Fruit fly (Drosophila melanogaster) whole organism, embryonic: Measurements from ENCODE around the gene Hacd1.

Experiments
- Awh ChIP-seq: fragments of 200-800 bp; sonication (Bioruptor generic); IDR thresholded peaks from 2 replicates; pipeline ENCODE4, ENCODE4 v1.3.6; 2022; ENCODE audit warnings: missing biosample characterization, missing genetic modification characterization
- B-H2 ChIP-seq: fragments of 200-800 bp; sonication (Bioruptor generic); optimal IDR thresholded peaks from 2 replicates; lab custom pipeline; 2018; ENCODE audit warnings: missing biosample characterization, mild to moderate bottlenecking, missing genetic modification characterization
- CG10267 ChIP-seq: fragments of 200-800 bp; sonication (Bioruptor generic); optimal IDR thresholded peaks from 2 replicates; lab custom pipeline; 2018; ENCODE audit warnings: missing biosample characterization, mild to moderate bottlenecking, missing genetic modification characterization, moderate library complexity
- CG10959 ChIP-seq: fragments of 200-800 bp; sonication (Bioruptor generic); IDR thresholded peaks from 2 replicates; pipeline ENCODE4 v1.3.6; 2022; ENCODE audit warnings: missing biosample characterization, missing genetic modification characterization
- CG11696 ChIP-seq: fragments of 200-800 bp; sonication (Bioruptor generic); IDR thresholded peaks from 2 replicates; pipeline ENCODE4 v1.3.6; 2022; ENCODE audit warnings: missing biosample characterization, missing genetic modification characterization
- CG12219 ChIP-seq: fragments of 200-800 bp; sonication (Bioruptor generic); optimal IDR thresholded peaks from 3 replicates; lab custom pipeline; 2018; ENCODE audit warnings: missing biosample characterization, mild to moderate bottlenecking, missing genetic modification characterization
- CG12659 ChIP-seq: fragments of 200-800 bp; sonication (Bioruptor generic); optimal IDR thresholded peaks from 3 replicates; lab custom pipeline; 2017; ENCODE audit warnings: mild to moderate bottlenecking, missing biosample characterization, missing genetic modification reagents, missing genetic modification characterization
- CG16779 ChIP-seq: fragments of 200-800 bp; sonication (Bioruptor generic); IDR thresholded peaks from 2 replicates; pipeline ENCODE4 v1.3.6; 2022; ENCODE audit warnings: missing biosample characterization, missing genetic modification characterization
- CG17802 ChIP-seq: fragments of 200-800 bp; sonication (Bioruptor generic); optimal IDR thresholded peaks from 2 replicates; lab custom pipeline; 2018; ENCODE audit warnings: missing biosample characterization, mild to moderate bottlenecking, missing genetic modification characterization, moderate library complexity
- CG17912 ChIP-seq: fragments of 200-800 bp; sonication (Bioruptor generic); optimal IDR thresholded peaks from 2 replicates; lab custom pipeline; 2018; ENCODE audit warnings: missing biosample characterization, mild to moderate bottlenecking, missing genetic modification characterization
- CG3726 ChIP-seq: fragments of 200-800 bp; sonication (Bioruptor generic); IDR thresholded peaks from 3 replicates; pipeline ENCODE4, ENCODE4 v1.3.6; 2022; ENCODE audit warnings: missing biosample characterization, missing genetic modification characterization
- CG42726 ChIP-seq: fragments of 200-800 bp; sonication (Bioruptor generic); IDR thresholded peaks from 2 replicates; pipeline ENCODE4 v1.3.6; 2022; ENCODE audit warnings: missing biosample characterization, missing genetic modification characterization; ENCODE audit not compliant: partially characterized antibody
- CG7786 ChIP-seq: fragments of 200-800 bp; sonication (Bioruptor generic); optimal IDR thresholded peaks from 2 replicates; lab custom pipeline; 2016; ENCODE audit warnings: missing biosample characterization, missing genetic modification characterization
- CG9609 ChIP-seq: fragments of 200-800 bp; sonication (Bioruptor generic); optimal IDR thresholded peaks from 3 replicates; lab custom pipeline; 2016; ENCODE audit warnings: missing biosample characterization, missing genetic modification characterization
- Dip3 ChIP-seq: fragments of 200-800 bp; sonication (Bioruptor generic); optimal IDR thresholded peaks from 3 replicates; lab custom pipeline; 2016; ENCODE audit warnings: missing biosample characterization, missing genetic modification characterization
- Dref ChIP-seq: fragments of 200-800 bp; sonication (Bioruptor generic); IDR thresholded peaks from 2 replicates; pipeline ENCODE4 v1.3.6; 2022; ENCODE audit warnings: missing biosample characterization, missing genetic modification characterization
- E2f2 ChIP-seq: fragments of 200-800 bp; sonication (Bioruptor generic); IDR thresholded peaks from 2 replicates; pipeline ENCODE4 v1.3.6; 2022; ENCODE audit warnings: missing biosample characterization, missing genetic modification characterization
- Ets97D ChIP-seq: fragments of 200-800 bp; sonication (Bioruptor generic); optimal IDR thresholded peaks from 3 replicates; lab custom pipeline; 2016; ENCODE audit warnings: missing biosample characterization, missing genetic modification characterization
- HLH4C ChIP-seq: fragments of 200-800 bp; sonication (Bioruptor generic); IDR thresholded peaks from 3 replicates; pipeline ENCODE4 v1.3.6; 2022; ENCODE audit warnings: missing biosample characterization, missing genetic modification characterization; ENCODE audit not compliant: partially characterized antibody
- MTF-1 ChIP-seq: fragments of 200-800 bp; sonication (Bioruptor generic); optimal IDR thresholded peaks from 2 replicates; lab custom pipeline; 2018; ENCODE audit warnings: missing biosample characterization, mild to moderate bottlenecking, missing genetic modification characterization, borderline replicate concordance
- Neu2 ChIP-seq: fragments of 200-800 bp; sonication (Bioruptor generic); optimal IDR thresholded peaks from 3 replicates; lab custom pipeline; 2016; ENCODE audit warnings: missing biosample characterization, missing genetic modification characterization, borderline replicate concordance
- Nf-YB ChIP-seq: fragments of 200-800 bp; sonication (Bioruptor generic); optimal IDR thresholded peaks from 3 replicates; lab custom pipeline; 2019; ENCODE audit warnings: missing biosample characterization, mild to moderate bottlenecking, missing genetic modification characterization, moderate library complexity
- Pdp1 ChIP-seq, 2 experiments: fragments of 200-800 bp; sonication (Bioruptor generic); optimal IDR thresholded peaks; 3 replicates each; lab custom pipeline; 2016; ENCODE audit warnings: missing biosample characterization in 2 of 2, missing genetic modification characterization in 2 of 2, mild to moderate bottlenecking in 1 of 2, moderate library complexity in 1 of 2
- Poxn ChIP-seq: fragments of 200-800 bp; sonication (Bioruptor generic); IDR thresholded peaks from 2 replicates; pipeline ENCODE4 v1.3.6; 2022; ENCODE audit warnings: missing biosample characterization, missing genetic modification characterization
- Side ChIP-seq: fragments of 200-800 bp; sonication (Bioruptor generic); optimal IDR thresholded peaks from 2 replicates; lab custom pipeline; 2016; ENCODE audit warnings: missing biosample characterization, missing genetic modification characterization
- Spps ChIP-seq: fragments of 200-800 bp; sonication (Bioruptor generic); optimal IDR thresholded peaks from 2 replicates; lab custom pipeline; 2018; ENCODE audit warnings: missing biosample characterization, mild to moderate bottlenecking, missing genetic modification characterization
- Taf1 ChIP-seq: fragments of 200-800 bp; sonication (Bioruptor generic); IDR thresholded peaks from 2 replicates; pipeline ENCODE4 v1.3.6; 2022; ENCODE audit warnings: missing biosample characterization, missing genetic modification characterization
- Vsx1 ChIP-seq: fragments of 200-800 bp; sonication (Bioruptor generic); optimal IDR thresholded peaks from 2 replicates; lab custom pipeline; 2017; ENCODE audit warnings: missing biosample characterization, mild to moderate bottlenecking, missing genetic modification characterization, missing genetic modification reagents
- Xrp1 ChIP-seq: fragments of 200-800 bp; sonication (Bioruptor generic); IDR thresholded peaks from 2 replicates; pipeline ENCODE4 v1.3.6; 2022; ENCODE audit warnings: missing biosample characterization, missing genetic modification characterization
- cato ChIP-seq: fragments of 200-800 bp; sonication (Bioruptor generic); optimal IDR thresholded peaks from 2 replicates; lab custom pipeline; 2016; ENCODE audit warnings: missing biosample characterization, missing genetic modification characterization, borderline replicate concordance
- chif ChIP-seq, 2 experiments: fragments of 200-800 bp; sonication (Bioruptor generic); optimal IDR thresholded peaks; 3 replicates each; lab custom pipeline; 2016; ENCODE audit warnings: missing biosample characterization in 2 of 2, missing genetic modification characterization in 2 of 2
- chm ChIP-seq: fragments of 200-800 bp; sonication (Bioruptor generic); IDR thresholded peaks from 2 replicates; pipeline ENCODE4 v1.3.6; 2022; ENCODE audit warnings: missing biosample characterization, missing genetic modification characterization
- ci ChIP-seq: fragments of 200-800 bp; sonication (Bioruptor generic); IDR thresholded peaks from 3 replicates; pipeline ENCODE4 v1.3.6; 2022; ENCODE audit warnings: missing biosample characterization, missing genetic modification characterization
- cwo ChIP-seq: fragments of 200-800 bp; sonication (Bioruptor generic); optimal IDR thresholded peaks from 3 replicates; lab custom pipeline; 2017; ENCODE audit warnings: missing biosample characterization, missing genetic modification characterization, mild to moderate bottlenecking, moderate library complexity, missing genetic modification reagents
- ems ChIP-seq: fragments of 200-800 bp; sonication (Bioruptor generic); optimal IDR thresholded peaks from 3 replicates; lab custom pipeline; 2016; ENCODE audit warnings: missing biosample characterization, missing genetic modification characterization
- esg ChIP-seq: fragments of 200-800 bp; sonication (Bioruptor generic); conservative IDR thresholded peaks from 2 replicates; pipeline ENCODE4 v1.3.6; 2022; ENCODE audit warnings: missing biosample characterization, missing genetic modification characterization
- gem ChIP-seq: fragments of 200-800 bp; sonication (Bioruptor generic); optimal IDR thresholded peaks from 2 replicates; lab custom pipeline; 2019; ENCODE audit warnings: missing biosample characterization, mild to moderate bottlenecking, missing genetic modification characterization, moderate library complexity
- grn ChIP-seq: fragments of 200-800 bp; sonication (Bioruptor generic); optimal IDR thresholded peaks from 3 replicates; lab custom pipeline; 2017; ENCODE audit warnings: missing biosample characterization, missing genetic modification characterization
- klu ChIP-seq: fragments of 200-800 bp; sonication (Bioruptor generic); IDR thresholded peaks from 2 replicates; pipeline ENCODE4 v1.3.6; 2022; ENCODE audit warnings: missing biosample characterization, missing genetic modification characterization
- lola ChIP-seq, 3 experiments: fragments of >200 bp in 2 of 3; fragments of 200-800 bp in 1 of 3; sonication (Bioruptor generic) in 1 of 3; optimal IDR thresholded peaks; 2 replicates each; lab custom pipeline; 2017 to 2019; ENCODE audit warnings: missing biosample characterization in 3 of 3, missing genetic modification characterization in 3 of 3, mild to moderate bottlenecking in 1 of 3, moderate library complexity in 1 of 3
- mirr ChIP-seq: fragments of 200-800 bp; sonication (Bioruptor generic); optimal IDR thresholded peaks from 3 replicates; lab custom pipeline; 2018; ENCODE audit warnings: missing biosample characterization, mild to moderate bottlenecking, missing genetic modification characterization
- onecut ChIP-seq: fragments of 200-800 bp; sonication (Bioruptor generic); IDR thresholded peaks from 2 replicates; pipeline ENCODE4 v1.3.6; 2022; ENCODE audit warnings: missing biosample characterization, missing genetic modification characterization
- phol ChIP-seq: fragments of 200-800 bp; sonication (Bioruptor generic); optimal IDR thresholded peaks from 3 replicates; lab custom pipeline; 2018; ENCODE audit warnings: missing biosample characterization, mild to moderate bottlenecking, missing genetic modification characterization, moderate library complexity
- run ChIP-seq: fragments of 200-800 bp; sonication (Bioruptor generic); optimal IDR thresholded peaks from 3 replicates; lab custom pipeline; 2018; ENCODE audit warnings: missing biosample characterization, mild to moderate bottlenecking, missing genetic modification characterization
- salm ChIP-seq: fragments of 200-800 bp; sonication (Bioruptor generic); optimal IDR thresholded peaks from 2 replicates; lab custom pipeline; 2018; ENCODE audit warnings: missing biosample characterization, mild to moderate bottlenecking, missing genetic modification characterization
- scrt ChIP-seq: fragments of 200-800 bp; sonication (Bioruptor generic); optimal IDR thresholded peaks from 2 replicates; lab custom pipeline; 2018; ENCODE audit warnings: missing biosample characterization, mild to moderate bottlenecking, missing genetic modification characterization, moderate library complexity
- zen2 ChIP-seq: fragments of 200-800 bp; sonication (Bioruptor generic); IDR thresholded peaks from 3 replicates; pipeline ENCODE4 v1.3.6; 2022; ENCODE audit warnings: missing biosample characterization, missing genetic modification characterization; ENCODE audit not compliant: partially characterized antibody

The Hacd1 gene

dm6 chr2L:12038177-12038581 lies 36.1 kb upstream of the Hacd1 start, which contains the start of gene Tom70 (continued):
- TF ChIP-seq CG42726 (GFP tag; lab: Robert Waterston, UW), result 0 out of 2 replicates have a peak, but pooled peaks have one; percentile 37
- no peak for TF ChIP-seq Taf1 (GFP tag; lab: Robert Waterston, UW)
- TF ChIP-seq CG17802 (tag; lab: Kevin White, UChicago), result no peak
- TF ChIP-seq HLH4C (GFP tag; lab: Robert Waterston, UW), result peak; percentile 54; the same call in 1 of the 3 replicates
- TF ChIP-seq CG12659 (GFP tag; lab: Kevin White, UChicago), result peak; percentile 32
- no peak for TF ChIP-seq ems (GFP tag; lab: Kevin White, UChicago)
- peak in 1 of 2 experiments; percentile 94 for TF ChIP-seq Pdp1 (GFP tag; optimal IDR thresholded peaks at IDR 0.05; lab: Kevin White, UChicago)
- no peak for TF ChIP-seq CG10267 (tag; lab: Kevin White, UChicago)
- peak; percentile 34; the same call in 1 of the 3 replicates for TF ChIP-seq zen2
- no peak for TF ChIP-seq CG17912 (GFP tag; lab: Kevin White, UChicago)
- TF ChIP-seq CG9609 (GFP tag; lab: Kevin White, UChicago), result no peak
- no peak for TF ChIP-seq ci (GFP tag; lab: Robert Waterston, UW)
- no peak for TF ChIP-seq CG11696
- peak; percentile 87 for TF ChIP-seq onecut (GFP tag; lab: Robert Waterston, UW)
- TF ChIP-seq phol (tag; lab: Kevin White, UChicago), result peak; percentile 3
- no peak for TF ChIP-seq Spps (tag; lab: Kevin White, UChicago)

- TF ChIP-seq esg (GFP tag; lab: Robert Waterston, UW) (no peak), CG17802 (tag; lab: Kevin White, UChicago) (no peak), chif (GFP tag; optimal IDR thresholded peaks at IDR 0.05; lab: Kevin White, UChicago) (no peak), E2f2 (GFP tag; lab: Robert Waterston, UW) (no peak), Dref (GFP tag; lab: Robert Waterston, UW) (no peak), salm (tag; lab: Kevin White, UChicago) (no peak), Xrp1 (GFP tag; lab: Robert Waterston, UW) (no peak), CG12219 (no peak), Vsx1 (no peak), Neu2 (GFP tag; lab: Kevin White, UChicago) (no peak)
These were observed 31.8 kb upstream of the Hacd1 start, which contains the start of gene CG18788 for dm6 chr2L:12033890-12034289. Gene CG18788, plus strand, starts transcription at chr2L:12034190.

dm6 chr2L:12030552-12031131 lies 28.6 kb upstream of the Hacd1 start:
- no peak for TF ChIP-seq lola (GFP tag; optimal IDR thresholded peaks at IDR 0.05; lab: Kevin White, UChicago)
- TF ChIP-seq CG16779 (GFP tag; lab: Robert Waterston, UW), result no peak
- no peak for TF ChIP-seq cato (GFP tag; lab: Kevin White, UChicago)
- TF ChIP-seq CG3726 (GFP tag; lab: Robert Waterston, UW), result no peak
- no peak for TF ChIP-seq scrt
- TF ChIP-seq Nf-YB, result peak; percentile 58
- TF ChIP-seq Ets97D (GFP tag; lab: Kevin White, UChicago), result no peak
- peak; percentile 15 for TF ChIP-seq mirr (GFP tag; lab: Kevin White, UChicago)
- no peak for TF ChIP-seq Side (GFP tag; lab: Kevin White, UChicago)
- no peak for TF ChIP-seq MTF-1
- peak; percentile 95 for TF ChIP-seq grn (GFP tag; lab: Kevin White, UChicago)
- TF ChIP-seq Awh (GFP tag; lab: Robert Waterston, UW), result no peak
- no peak for TF ChIP-seq gem (tag; lab: Kevin White, UChicago)
- TF ChIP-seq klu (GFP tag; lab: Robert Waterston, UW), result no peak
- peak; percentile 10 for TF ChIP-seq B-H2 (GFP tag; lab: Kevin White, UChicago)
- no peak for TF ChIP-seq Dip3 (GFP tag; lab: Kevin White, UChicago)
- TF ChIP-seq chm (GFP tag; lab: Robert Waterston, UW), result no peak
- TF ChIP-seq cwo, result peak; percentile 74
- TF ChIP-seq CG10959, result no peak
- no peak for TF ChIP-seq CG7786 (GFP tag; lab: Kevin White, UChicago)
- no peak for TF ChIP-seq run (tag; lab: Kevin White, UChicago)
- TF ChIP-seq Poxn (GFP tag; lab: Robert Waterston, UW), result no peak
